Worm (Caenorhabditis elegans) whole organism, L2 larva: ENCODE measurements around the gene cku-80.
A peak's percentile ranks its signal among the peaks of the same experiment; 100 is the strongest.
"Not testable (repeated sequence)": the region's sequence is repeated elsewhere in the genome, so short reads cannot be mapped to it uniquely, and the experiment has no call there.

Experiments
- C34F6.9 ChIP-seq: fragments of 150-350 bp; optimal IDR thresholded peaks from 2 replicates; lab custom pipeline; 2014; ENCODE audit warnings: missing biosample characterization, missing genetic modification characterization
- F13H6.1 ChIP-seq: sonication (generic microtip); optimal IDR thresholded peaks from 2 replicates; lab custom pipeline; 2016; ENCODE audit warnings: missing genetic modification characterization, missing compliant biosample characterization
- R02D3.7 ChIP-seq: fragments of 150-350 bp; optimal IDR thresholded peaks from 2 replicates; lab custom pipeline; 2014; ENCODE audit warnings: missing biosample characterization, missing genetic modification characterization
- Y55F3AM.14 ChIP-seq: fragments of 200-800 bp; sonication (Bioruptor generic); optimal IDR thresholded peaks from 2 replicates; lab custom pipeline; 2018; ENCODE audit warnings: mild to moderate bottlenecking, missing genetic modification characterization, missing compliant biosample characterization
- aly-2 ChIP-seq: fragments of 150-350 bp; optimal IDR thresholded peaks from 2 replicates; lab custom pipeline; 2014; ENCODE audit warnings: missing biosample characterization, missing genetic modification characterization
- ama-1 ChIP-seq: fragments of 150-350 bp; optimal IDR thresholded peaks from 2 replicates; lab custom pipeline; 2018; ENCODE audit warnings: inconsistent platforms
- blmp-1 ChIP-seq: sonication (generic microtip); optimal IDR thresholded peaks from 2 replicates; lab custom pipeline; 2017; ENCODE audit warnings: missing genetic modification characterization, mild to moderate bottlenecking, missing compliant biosample characterization, antibody characterized with exemption, moderate library complexity; ENCODE audit not compliant: insufficient read depth
- ceh-16 ChIP-seq: fragments of 150-350 bp; optimal IDR thresholded peaks from 2 replicates; lab custom pipeline; 2014; ENCODE audit warnings: missing biosample characterization, missing genetic modification characterization
- ceh-82 ChIP-seq: fragments of 150-350 bp; optimal IDR thresholded peaks from 2 replicates; lab custom pipeline; 2014; ENCODE audit warnings: missing biosample characterization, missing genetic modification characterization
- crh-2 ChIP-seq: sonication (generic microtip); optimal IDR thresholded peaks from 2 replicates; lab custom pipeline; 2017; ENCODE audit warnings: missing biosample characterization, missing genetic modification characterization
- dmd-4 ChIP-seq: sonication (generic microtip); optimal IDR thresholded peaks from 2 replicates; lab custom pipeline; 2017; ENCODE audit warnings: missing biosample characterization, missing genetic modification characterization
- fos-1 ChIP-seq: fragments of 150-350 bp; optimal IDR thresholded peaks from 2 replicates; lab custom pipeline; 2014; ENCODE audit warnings: missing biosample characterization, missing genetic modification characterization
- gmeb-1 ChIP-seq: fragments of 150-350 bp; optimal IDR thresholded peaks from 2 replicates; lab custom pipeline; 2014; ENCODE audit warnings: missing biosample characterization, missing genetic modification characterization
- lin-11 ChIP-seq: fragments of 150-350 bp; sonication (generic microtip); optimal IDR thresholded peaks from 2 replicates; lab custom pipeline; 2014; ENCODE audit warnings: missing biosample characterization, missing genetic modification characterization, inconsistent platforms, mixed read lengths
- lin-13 ChIP-seq: fragments of 150-350 bp; optimal IDR thresholded peaks from 2 replicates; lab custom pipeline; 2014; ENCODE audit warnings: missing biosample characterization, missing genetic modification reagents, missing genetic modification characterization
- lin-39 ChIP-seq: fragments of 150-350 bp; optimal IDR thresholded peaks from 2 replicates; lab custom pipeline; 2014; ENCODE audit warnings: missing biosample characterization, missing genetic modification reagents, missing genetic modification characterization
- lsy-2 ChIP-seq, 2 experiments: fragments of 150-350 bp in 1 of 2; sonication (generic microtip) in 1 of 2; optimal IDR thresholded peaks; 2 replicates each; lab custom pipeline; 2014 to 2017; ENCODE audit warnings: missing biosample characterization in 2 of 2, missing genetic modification characterization in 2 of 2
- mab-5 ChIP-seq: fragments of 150-350 bp; optimal IDR thresholded peaks from 2 replicates; lab custom pipeline; 2014; ENCODE audit warnings: missing biosample characterization, missing genetic modification characterization
- mbf-1 ChIP-seq: sonication (generic microtip); optimal IDR thresholded peaks from 2 replicates; lab custom pipeline; 2017; ENCODE audit warnings: missing biosample characterization, missing genetic modification characterization
- mdl-1 ChIP-seq, 2 experiments: fragments of 150-350 bp in 1 of 2; sonication (generic microtip) in 1 of 2; optimal IDR thresholded peaks; 2 replicates each; lab custom pipeline; 2017; ENCODE audit warnings: missing biosample characterization in 2 of 2, missing genetic modification characterization in 2 of 2
- nhr-11 ChIP-seq: fragments of 150-350 bp; optimal IDR thresholded peaks from 2 replicates; lab custom pipeline; 2014; ENCODE audit warnings: missing biosample characterization, missing genetic modification characterization
- nhr-12 ChIP-seq: fragments of 150-350 bp; optimal IDR thresholded peaks from 2 replicates; lab custom pipeline; 2014; ENCODE audit warnings: missing biosample characterization, missing genetic modification characterization
- nhr-129 ChIP-seq: fragments of 150-350 bp; optimal IDR thresholded peaks from 2 replicates; lab custom pipeline; 2014; ENCODE audit warnings: missing biosample characterization, missing genetic modification characterization
- nhr-21 ChIP-seq: fragments of 150-350 bp; optimal IDR thresholded peaks from 2 replicates; lab custom pipeline; 2014; ENCODE audit warnings: missing biosample characterization, missing genetic modification characterization
- nhr-23 ChIP-seq: fragments of 150-350 bp; optimal IDR thresholded peaks from 2 replicates; lab custom pipeline; 2014; ENCODE audit warnings: missing biosample characterization, missing genetic modification reagents, missing genetic modification characterization
- nhr-25 ChIP-seq: fragments of 150-350 bp; sonication (generic microtip); optimal IDR thresholded peaks from 3 replicates; lab custom pipeline; 2014; ENCODE audit warnings: missing biosample characterization, missing genetic modification characterization
- nhr-6 ChIP-seq: fragments of 150-350 bp; optimal IDR thresholded peaks from 2 replicates; lab custom pipeline; 2014; ENCODE audit warnings: missing biosample characterization, missing genetic modification characterization
- nhr-77 ChIP-seq: fragments of 150-350 bp; optimal IDR thresholded peaks from 2 replicates; lab custom pipeline; 2014; ENCODE audit warnings: missing biosample characterization, missing genetic modification characterization
- sem-4 ChIP-seq: fragments of 150-350 bp; optimal IDR thresholded peaks from 2 replicates; lab custom pipeline; 2014; ENCODE audit warnings: missing biosample characterization, missing genetic modification reagents, missing genetic modification characterization
- skn-1 ChIP-seq: sonication (generic microtip); optimal IDR thresholded peaks from 2 replicates; lab custom pipeline; 2017; ENCODE audit warnings: missing biosample characterization, missing genetic modification characterization
- sma-3 ChIP-seq: sonication (generic microtip); optimal IDR thresholded peaks from 2 replicates; lab custom pipeline; 2016; ENCODE audit warnings: missing genetic modification reagents, missing genetic modification characterization, missing compliant biosample characterization
- sma-9 ChIP-seq, 2 experiments: fragments of 150-350 bp in 1 of 2; sonication (generic microtip) in 1 of 2; optimal IDR thresholded peaks; 2 replicates each; lab custom pipeline; 2014 to 2016; ENCODE audit warnings: missing genetic modification characterization in 2 of 2, mild to moderate bottlenecking in 1 of 2, missing biosample characterization in 1 of 2, missing compliant biosample characterization in 1 of 2, missing genetic modification reagents in 1 of 2, moderate library complexity in 1 of 2
- unc-39 ChIP-seq: fragments of 150-350 bp; optimal IDR thresholded peaks from 2 replicates; lab custom pipeline; 2014; ENCODE audit warnings: missing biosample characterization, missing genetic modification characterization
- unc-55 ChIP-seq: fragments of 150-350 bp; sonication (generic microtip); optimal IDR thresholded peaks from 3 replicates; lab custom pipeline; 2014; ENCODE audit warnings: missing biosample characterization, missing genetic modification reagents, missing genetic modification characterization
- zag-1 ChIP-seq: fragments of 150-350 bp; optimal IDR thresholded peaks from 2 replicates; lab custom pipeline; 2014; ENCODE audit warnings: missing biosample characterization, missing genetic modification characterization
- ztf-1 ChIP-seq: fragments of 200-800 bp; sonication (Bioruptor generic); conservative IDR thresholded peaks from 2 replicates; pipeline ENCODE4 v1.3.6; 2022; ENCODE audit warnings: missing genetic modification characterization, missing compliant biosample characterization

The cku-80 gene

DNA sequence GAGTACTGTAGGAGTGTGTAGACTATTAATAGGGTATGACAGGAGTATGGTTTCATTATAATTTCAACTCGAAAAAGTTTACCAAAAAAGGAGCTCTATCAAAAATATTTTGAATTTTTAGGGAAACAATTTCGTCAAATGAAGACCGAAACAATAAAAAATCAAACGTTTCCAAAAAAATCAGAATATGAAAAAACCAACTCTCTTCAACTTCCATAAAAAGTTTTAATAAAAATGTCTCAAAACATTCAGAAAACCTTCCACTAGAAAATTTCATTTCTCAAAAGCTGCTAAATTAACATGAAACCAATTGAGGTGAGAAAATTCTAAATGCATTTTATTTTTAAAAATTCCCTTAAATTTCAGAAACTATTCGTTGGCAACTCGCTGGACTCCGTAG is 49.1 kb upstream of the cku-80 start, which contains the start of gene ckb-3:
Gene ckb-3, plus strand, starts transcription at position 301 of the 400 bp plus-strand sequence.
- no peak for TF ChIP-seq ceh-16

DNA sequence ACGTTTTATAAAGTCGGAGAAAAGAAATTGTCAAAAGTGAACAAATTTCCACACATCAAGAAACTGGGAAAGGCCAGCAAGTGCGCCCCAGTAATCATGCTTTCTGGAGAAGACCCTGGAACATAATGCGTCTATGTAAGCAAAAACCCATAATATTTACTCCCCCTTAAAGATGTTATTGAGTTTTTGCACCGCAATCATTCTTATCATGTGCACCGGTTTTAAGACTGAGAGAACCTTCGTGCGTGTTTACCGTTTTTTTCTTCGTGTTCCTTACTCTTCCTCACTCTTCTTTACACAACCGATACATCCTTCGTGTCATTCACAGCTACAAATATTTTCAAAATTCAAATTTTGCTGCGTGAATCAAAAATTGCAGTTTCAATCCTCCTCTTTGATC is 46.8 kb upstream of the cku-80 start:
- no peak for TF ChIP-seq gmeb-1

DNA sequence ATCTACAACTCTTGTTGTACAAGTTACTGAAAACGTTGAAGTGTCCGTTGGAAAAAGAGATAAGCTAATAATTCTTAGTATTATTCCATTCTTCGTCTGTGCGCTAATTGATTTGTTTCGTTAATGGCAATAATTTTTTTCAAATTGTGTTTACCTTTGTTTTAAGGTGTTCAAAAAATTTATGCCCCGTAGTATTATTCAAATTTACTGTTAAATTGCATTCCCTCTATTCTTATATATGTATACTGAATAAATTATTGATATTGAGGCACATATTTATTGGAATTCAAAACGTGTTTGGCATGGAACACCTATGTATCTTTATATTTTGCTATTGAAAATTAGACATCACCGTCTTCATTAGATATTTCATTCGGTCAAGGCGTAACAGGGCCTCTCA is 44.8 kb upstream of the cku-80 start, which contains the start of gene pals-26:
Gene pals-26, plus strand, starts transcription at position 301 of the 400 bp plus-strand sequence.
- TF ChIP-seq ceh-82 (tag; lab: Kevin White, UChicago) (no peak), nhr-129 (no peak), mdl-1 (tag; optimal IDR thresholded peaks at IDR 0.05; lab: Kevin White, UChicago) (no peak), aly-2 (tag; lab: Kevin White, UChicago) (no peak), ama-1 (lab: Kevin White, UChicago) (no peak), nhr-25 (tag; lab: Kevin White, UChicago) (no peak), sem-4 (tag; lab: Kevin White, UChicago) (no peak), unc-55 (GFP tag; lab: Kevin White, UChicago) (no peak), unc-39 (no peak), blmp-1 (no peak), nhr-12 (tag; lab: Kevin White, UChicago) (no peak), mbf-1 (tag; lab: Kevin White, UChicago) (no peak)

DNA sequence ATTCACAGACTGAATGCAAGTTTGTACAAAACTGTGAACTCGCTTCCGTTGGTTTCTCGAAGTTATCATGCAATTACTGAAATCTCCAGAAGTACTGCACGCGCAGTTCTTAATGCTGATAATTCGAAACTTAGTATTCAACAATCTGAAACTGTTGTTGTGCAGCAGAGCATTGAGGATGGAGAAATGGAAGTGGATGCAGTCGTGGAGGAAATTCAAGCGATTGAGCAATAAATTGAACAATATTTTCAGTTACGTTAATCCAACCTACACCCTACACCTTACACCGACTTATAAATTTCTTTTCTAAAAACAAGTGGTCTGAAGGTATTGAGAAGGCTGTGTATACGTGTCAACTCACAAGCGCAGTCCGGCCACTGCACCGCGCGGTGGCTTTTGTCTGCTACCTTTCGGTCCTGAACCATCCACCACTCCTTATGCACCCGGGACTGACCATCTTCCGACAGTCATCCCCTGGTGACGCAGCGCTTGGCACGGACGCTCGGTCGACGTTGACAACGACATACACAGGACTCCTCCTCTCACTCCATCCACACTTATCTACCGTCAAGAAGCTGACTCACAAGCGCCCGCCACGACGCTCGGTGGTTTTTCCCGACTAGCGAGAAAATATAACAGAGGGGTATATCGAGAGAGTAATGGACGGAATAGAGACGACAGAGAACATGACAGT is 40.9 kb upstream of the cku-80 start:
- peak; percentile 63 for TF ChIP-seq nhr-21 (tag; lab: Kevin White, UChicago)
- TF ChIP-seq nhr-25 (tag; lab: Kevin White, UChicago): peak; percentile 47
- peak; percentile 58 for TF ChIP-seq sma-3 (GFP tag; lab: Kevin White, UChicago)
- peak; percentile 53 for TF ChIP-seq F13H6.1
- peak; percentile 35 for TF ChIP-seq gmeb-1
- TF ChIP-seq fos-1 (tag; lab: Kevin White, UChicago): peak; percentile 62
- TF ChIP-seq sem-4 (tag; lab: Kevin White, UChicago): peak; percentile 8
- TF ChIP-seq nhr-6: peak; percentile 25
- TF ChIP-seq C34F6.9 (tag; lab: Kevin White, UChicago): peak; percentile 20
- peak; percentile 33 for TF ChIP-seq sma-9 (GFP tag; optimal IDR thresholded peaks at IDR 0.05; lab: Kevin White, UChicago)
- TF ChIP-seq sma-9 (tag; optimal IDR thresholded peaks at IDR 0.05; lab: Kevin White, UChicago): not testable (repeated sequence)
- peak; percentile 34 for TF ChIP-seq unc-55 (GFP tag; lab: Kevin White, UChicago)
- peak; percentile 26 for TF ChIP-seq mbf-1 (tag; lab: Kevin White, UChicago)
- peak in 1 of 2 experiments; percentile 62 for TF ChIP-seq lsy-2 (tag; optimal IDR thresholded peaks at IDR 0.05; lab: Kevin White, UChicago)
- TF ChIP-seq crh-2 (tag; lab: Kevin White, UChicago): peak; percentile 56
- TF ChIP-seq lin-13 (GFP tag; lab: Kevin White, UChicago): peak; percentile 65
- TF ChIP-seq Y55F3AM.14: peak; percentile 32
- peak; percentile 9 for TF ChIP-seq ceh-16
- TF ChIP-seq nhr-129: peak; percentile 46

DNA sequence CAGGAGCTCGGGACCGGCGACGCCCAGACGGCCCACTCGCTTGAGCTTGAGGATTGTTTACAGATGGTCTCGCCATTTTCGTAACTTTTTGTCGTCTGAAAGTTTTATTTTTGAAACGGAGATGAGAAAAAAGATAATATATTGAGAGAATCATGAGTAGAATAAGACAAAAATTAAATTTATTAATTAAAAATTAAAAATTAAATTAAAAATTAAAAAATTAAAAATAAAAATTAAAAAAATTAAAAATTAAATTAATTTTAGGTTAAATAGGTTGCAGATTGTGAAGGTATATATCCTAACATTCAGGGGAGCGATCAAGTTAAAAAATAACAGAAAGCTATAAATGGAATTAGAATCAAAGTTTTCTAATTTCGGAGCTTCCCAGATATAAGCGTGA is 39.9 kb upstream of the cku-80 start, which contains the start of gene B0284.3:
Gene B0284.3, minus strand, starts transcription at position 101 of the 400 bp plus-strand sequence.
- TF ChIP-seq blmp-1 (no peak), mab-5 (no peak), nhr-25 (tag; lab: Kevin White, UChicago) (no peak), lin-11 (tag; lab: Kevin White, UChicago) (no peak)

DNA sequence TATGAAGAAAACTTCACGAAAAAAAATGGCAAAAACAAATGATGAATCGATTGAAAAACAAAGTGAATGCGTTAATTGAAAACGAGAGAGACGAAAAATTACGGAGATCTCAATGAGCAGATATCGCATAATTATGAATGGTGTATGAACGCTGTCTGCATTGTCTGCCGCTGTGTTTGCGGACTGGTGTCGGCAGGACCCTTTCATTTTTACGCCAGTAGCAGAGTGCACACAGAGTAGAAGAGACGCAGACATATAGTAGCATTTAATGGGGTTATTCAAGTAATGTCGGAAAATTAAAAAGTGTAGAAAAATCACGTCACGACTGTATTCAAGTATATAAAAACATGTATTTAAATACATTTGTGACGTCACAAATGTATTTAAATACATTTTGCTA is 38.8 kb upstream of the cku-80 start:
- no peak for TF ChIP-seq nhr-23 (tag; lab: Kevin White, UChicago)
- TF ChIP-seq C34F6.9 (tag; lab: Kevin White, UChicago): peak; percentile 20
- TF ChIP-seq, all 48 proteins: peak for 1

DNA sequence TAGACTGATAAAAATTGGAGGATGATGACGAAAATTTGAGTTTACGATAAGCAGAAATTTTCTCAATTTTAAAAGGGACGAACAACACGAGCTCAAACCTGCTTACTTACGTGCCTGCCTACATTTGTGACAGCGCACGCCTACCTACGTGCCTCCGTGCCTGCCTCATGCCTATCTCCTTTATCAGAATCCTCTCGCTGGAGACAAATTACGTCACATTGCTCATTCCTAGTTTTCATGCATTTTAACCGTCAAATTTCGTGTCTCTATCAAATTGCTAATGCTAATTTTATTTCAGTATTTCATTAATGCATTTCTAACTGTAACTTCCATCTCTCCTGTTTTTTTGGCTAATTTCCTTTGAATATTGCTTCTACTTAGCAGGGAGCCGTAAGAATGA is 38.3 kb upstream of the cku-80 start, which contains the start of gene pals-27:
Gene pals-27, plus strand, starts transcription at position 301 of the 400 bp plus-strand sequence.
- no peak for TF ChIP-seq ztf-1 (GFP tag; lab: Robert Waterston, UW)
- no peak for TF ChIP-seq unc-55 (GFP tag; lab: Kevin White, UChicago)
- no peak for TF ChIP-seq sma-9 (GFP tag; optimal IDR thresholded peaks at IDR 0.05; lab: Kevin White, UChicago)
- TF ChIP-seq sma-9 (tag; optimal IDR thresholded peaks at IDR 0.05; lab: Kevin White, UChicago): no peak
- no peak for TF ChIP-seq lin-39
- TF ChIP-seq gmeb-1: no peak
- TF ChIP-seq ama-1 (lab: Kevin White, UChicago): no peak
- no peak for TF ChIP-seq R02D3.7 (tag; lab: Kevin White, UChicago)
- no peak for TF ChIP-seq lsy-2 (tag; optimal IDR thresholded peaks at IDR 0.05; lab: Kevin White, UChicago)
- no peak for TF ChIP-seq lin-13 (GFP tag; lab: Kevin White, UChicago)
- TF ChIP-seq zag-1: no peak
- no peak for TF ChIP-seq nhr-23 (tag; lab: Kevin White, UChicago)
- no peak for TF ChIP-seq nhr-77
- TF ChIP-seq Y55F3AM.14: no peak
- TF ChIP-seq blmp-1: no peak
- TF ChIP-seq nhr-11: no peak
- TF ChIP-seq F13H6.1: no peak
- no peak for TF ChIP-seq skn-1
- TF ChIP-seq crh-2 (tag; lab: Kevin White, UChicago): no peak
- no peak for TF ChIP-seq mab-5
- no peak for TF ChIP-seq dmd-4
- TF ChIP-seq, all 48 proteins: peak for 0
